Fruit fly (Drosophila melanogaster): ENCODE data around the gene eIF3i.
A peak's percentile ranks its signal among the peaks of the same experiment; 100 is the strongest.

Gene eIF3i

dm6 chr2L:4967511-4967910 is at the start of gene eIF3i:
Gene eIF3i (minus strand): TSS chr2L:4967775.
- TF ChIP-seq CG34367 (tag; optimal IDR thresholded peaks at IDR 0.05): no peak
- TF ChIP-seq rn (GFP tag; IDR thresholded peaks at IDR 0.05): no peak

- TF ChIP-seq EcR (GFP tag; optimal IDR thresholded peaks at IDR 0.05) (peak; percentile 29), Snoo (tag; optimal IDR thresholded peaks at IDR 0.05) (no peak), CG17806 (tag; optimal IDR thresholded peaks at IDR 0.05) (peak; percentile 13), CG32121 (GFP tag; IDR thresholded peaks at IDR 0.05) (no peak), rn (GFP tag; IDR thresholded peaks at IDR 0.05) (no peak), CG15710 (tag; optimal IDR thresholded peaks at IDR 0.05) (peak; percentile 43), CG8159 (tag; optimal IDR thresholded peaks at IDR 0.05) (peak; percentile 31), CG13204 (GFP tag; optimal IDR thresholded peaks at IDR 0.05) (no peak), fd96Ca (GFP tag; IDR thresholded peaks at IDR 0.05) (no peak)
Measured at dm6 chr2L:5010784-5011260, 43.2 kb upstream of the eIF3i start, which contains the start of the genes CG31917, Tfb5 and SelT. Gene CG31917 (minus strand): TSS chr2L:5010834. Gene Tfb5 (minus strand): TSS chr2L:5010834. Gene SelT (plus strand): TSS chr2L:5010922.

dm6 chr2L:5009306-5010030 is 41.9 kb upstream of the eIF3i start, which contains the start of gene Rtnl1:
Gene Rtnl1 (minus strand): TSS chr2L:5009720.
- TF ChIP-seq CG34367 (tag; optimal IDR thresholded peaks at IDR 0.05) (no peak), Pif1A (GFP tag; optimal IDR thresholded peaks at IDR 0.05) (no peak), EcR (GFP tag; optimal IDR thresholded peaks at IDR 0.05) (peak; percentile 44), fd96Ca (GFP tag; IDR thresholded peaks at IDR 0.05) (no peak), CG4496 (GFP tag; IDR thresholded peaks at IDR 0.05) (peak; percentile 34; the same call in 1 of the 3 replicates), CG8159 (tag; optimal IDR thresholded peaks at IDR 0.05) (no peak), Pif1B (GFP tag; optimal IDR thresholded peaks at IDR 0.05) (no peak), CG17806 (tag; optimal IDR thresholded peaks at IDR 0.05) (peak; percentile 11), CG15710 (tag; optimal IDR thresholded peaks at IDR 0.05) (no peak), Snoo (tag; optimal IDR thresholded peaks at IDR 0.05) (no peak), CG10348 (GFP tag; IDR thresholded peaks at IDR 0.05) (no peak), CG32121 (GFP tag; IDR thresholded peaks at IDR 0.05) (no peak), CG14655 (GFP tag; optimal IDR thresholded peaks at IDR 0.05) (no peak), rn (GFP tag; IDR thresholded peaks at IDR 0.05) (no peak), CG12605 (GFP tag; IDR thresholded peaks at IDR 0.05) (0 out of 2 replicates have a peak, but pooled peaks have one; percentile 12), gl (tag; optimal IDR thresholded peaks at IDR 0.05) (no peak), CG9948 (tag; optimal IDR thresholded peaks at IDR 0.05) (no peak)

- TF ChIP-seq Ets98B (GFP tag; IDR thresholded peaks at IDR 0.05) (peak; percentile 25; the same call in 1 of the 2 replicates), CG34367 (tag; optimal IDR thresholded peaks at IDR 0.05) (no peak), CG14655 (GFP tag; optimal IDR thresholded peaks at IDR 0.05) (no peak), D1 (tag; optimal IDR thresholded peaks at IDR 0.05) (no peak), CG8301 (tag; optimal IDR thresholded peaks at IDR 0.05) (no peak), rn (GFP tag; IDR thresholded peaks at IDR 0.05) (no peak), CG9948 (tag; optimal IDR thresholded peaks at IDR 0.05) (no peak), EcR (GFP tag; optimal IDR thresholded peaks at IDR 0.05) (peak; percentile 19), Pif1B (GFP tag; optimal IDR thresholded peaks at IDR 0.05) (no peak), CG8159 (tag; optimal IDR thresholded peaks at IDR 0.05) (peak; percentile 0), CG10348 (GFP tag; IDR thresholded peaks at IDR 0.05) (no peak)
Measured at dm6 chr2L:5007256-5007655, 39.7 kb upstream of the eIF3i start.

- TF ChIP-seq CG17806 (tag; optimal IDR thresholded peaks at IDR 0.05) (no peak), EcR (GFP tag; optimal IDR thresholded peaks at IDR 0.05) (peak; percentile 47)
Measured at dm6 chr2L:5006323-5006722, 38.7 kb upstream of the eIF3i start.

dm6 chr2L:5005464-5005764 is 37.8 kb upstream of the eIF3i start:
- TF ChIP-seq gl (tag; optimal IDR thresholded peaks at IDR 0.05): no peak
- TF ChIP-seq CG17806 (tag; optimal IDR thresholded peaks at IDR 0.05): no peak
- TF ChIP-seq Ets98B (GFP tag; IDR thresholded peaks at IDR 0.05): no peak
- no peak for TF ChIP-seq CG12605 (GFP tag; IDR thresholded peaks at IDR 0.05)
- no peak for TF ChIP-seq CG9948 (tag; optimal IDR thresholded peaks at IDR 0.05)
- TF ChIP-seq Snoo (tag; optimal IDR thresholded peaks at IDR 0.05): no peak
- TF ChIP-seq D1 (tag; optimal IDR thresholded peaks at IDR 0.05): no peak
- TF ChIP-seq CG32121 (GFP tag; IDR thresholded peaks at IDR 0.05): no peak
- no peak for TF ChIP-seq Pif1B (GFP tag; optimal IDR thresholded peaks at IDR 0.05)
- TF ChIP-seq EcR (GFP tag; optimal IDR thresholded peaks at IDR 0.05): no peak
